Fruit fly (Drosophila melanogaster) whole organism, embryonic: ENCODE data around the gene CG46465.

Source experiments
- Asciz ChIP-seq: fragments of 200-800 bp; sonication (Bioruptor generic); optimal IDR thresholded peaks from 2 replicates; lab custom pipeline; 2017; ENCODE audit warnings: missing biosample characterization, mild to moderate bottlenecking, missing genetic modification characterization, missing genetic modification reagents
- Awh ChIP-seq: fragments of 200-800 bp; sonication (Bioruptor generic); IDR thresholded peaks from 2 replicates; pipeline ENCODE4, ENCODE4 v1.3.6; 2022; ENCODE audit warnings: missing biosample characterization, missing genetic modification characterization
- CG10366 ChIP-seq: fragments of 200-800 bp; sonication (Bioruptor generic); IDR thresholded peaks from 2 replicates; pipeline ENCODE4 v1.3.6; 2022; ENCODE audit warnings: missing biosample characterization, missing genetic modification characterization
- CG10979 ChIP-seq: fragments of 200-800 bp; sonication (Bioruptor generic); optimal IDR thresholded peaks from 2 replicates; lab custom pipeline; 2018; ENCODE audit warnings: missing biosample characterization, mild to moderate bottlenecking, missing genetic modification characterization, moderate library complexity
- CG12391 ChIP-seq: fragments of 200-800 bp; sonication (Bioruptor generic); optimal IDR thresholded peaks from 3 replicates; lab custom pipeline; 2018; ENCODE audit warnings: missing biosample characterization, mild to moderate bottlenecking, missing genetic modification characterization, moderate library complexity
- CG12769 ChIP-seq: fragments of 200-800 bp; sonication (Bioruptor generic); optimal IDR thresholded peaks from 2 replicates; lab custom pipeline; 2019; ENCODE audit warnings: missing biosample characterization, mild to moderate bottlenecking, missing genetic modification characterization, moderate library complexity
- CG13296 ChIP-seq: fragments of 200-800 bp; sonication (Bioruptor generic); optimal IDR thresholded peaks from 3 replicates; lab custom pipeline; 2018; ENCODE audit warnings: missing biosample characterization, mild to moderate bottlenecking, missing genetic modification characterization
- CG14860 ChIP-seq: fragments of 200-800 bp; sonication (Bioruptor generic); IDR thresholded peaks from 3 replicates; pipeline ENCODE4 v1.3.6; 2022; ENCODE audit warnings: missing biosample characterization, missing genetic modification characterization; ENCODE audit not compliant: partially characterized antibody
- CG15479 ChIP-seq: fragments of 200-800 bp; sonication (Bioruptor generic); optimal IDR thresholded peaks from 3 replicates; lab custom pipeline; 2019; ENCODE audit warnings: missing biosample characterization, mild to moderate bottlenecking, missing genetic modification characterization, moderate library complexity
- CG32767 ChIP-seq: fragments of 200-800 bp; sonication (Bioruptor generic); IDR thresholded peaks from 2 replicates; pipeline ENCODE4 v1.3.6; 2022; ENCODE audit warnings: missing biosample characterization, missing genetic modification characterization
- CG3407 ChIP-seq: fragments of 200-800 bp; sonication (Bioruptor generic); optimal IDR thresholded peaks from 2 replicates; lab custom pipeline; 2018; ENCODE audit warnings: missing biosample characterization, mild to moderate bottlenecking, missing genetic modification characterization
- CG4360 ChIP-seq: fragments of 200-800 bp; sonication (Bioruptor generic); IDR thresholded peaks from 2 replicates; pipeline ENCODE4 v1.3.6; 2022; ENCODE audit warnings: missing biosample characterization, missing genetic modification characterization
- CG4617 ChIP-seq: fragments of 200-800 bp; sonication (Bioruptor generic); optimal IDR thresholded peaks from 3 replicates; lab custom pipeline; 2016; ENCODE audit warnings: missing biosample characterization, missing genetic modification characterization, borderline replicate concordance
- CG7839 ChIP-seq: fragments of 200-800 bp; sonication (Bioruptor generic); optimal IDR thresholded peaks from 3 replicates; lab custom pipeline; 2018; ENCODE audit warnings: missing biosample characterization, mild to moderate bottlenecking, missing genetic modification characterization, moderate library complexity
- D ChIP-seq, 2 experiments: fragments of 200-800 bp in 1 of 2; fragments of >200 bp in 1 of 2; sonication (Bioruptor generic) in 1 of 2; optimal IDR thresholded peaks; 2 replicates in 1 of 2; 3 replicates in 1 of 2; lab custom pipeline; 2017; ENCODE audit warnings: mild to moderate bottlenecking in 1 of 2, missing biosample characterization in 1 of 2, missing genetic modification characterization in 1 of 2, missing genetic modification reagents in 1 of 2
- Hey ChIP-seq: fragments of 200-800 bp; sonication (Bioruptor generic); optimal IDR thresholded peaks from 3 replicates; lab custom pipeline; 2018; ENCODE audit warnings: missing biosample characterization, mild to moderate bottlenecking, missing genetic modification characterization
- HmgZ ChIP-seq: fragments of 200-800 bp; sonication (Bioruptor generic); optimal IDR thresholded peaks from 2 replicates; lab custom pipeline; 2018; ENCODE audit warnings: missing biosample characterization, mild to moderate bottlenecking, missing genetic modification characterization
- Hmx ChIP-seq: fragments of 200-800 bp; sonication (Bioruptor generic); optimal IDR thresholded peaks from 2 replicates; lab custom pipeline; 2016; ENCODE audit warnings: missing biosample characterization, missing genetic modification characterization
- MESR4 ChIP-seq: fragments of 200-800 bp; sonication (Bioruptor generic); optimal IDR thresholded peaks from 2 replicates; lab custom pipeline; 2018; ENCODE audit warnings: missing biosample characterization, mild to moderate bottlenecking, missing genetic modification characterization, moderate library complexity
- Meics ChIP-seq: fragments of 200-800 bp; sonication (Bioruptor generic); optimal IDR thresholded peaks from 2 replicates; lab custom pipeline; 2017; ENCODE audit warnings: missing biosample characterization, mild to moderate bottlenecking, missing genetic modification characterization
- Mes4 ChIP-seq: fragments of 200-800 bp; sonication (Bioruptor generic); optimal IDR thresholded peaks from 2 replicates; lab custom pipeline; 2016; ENCODE audit warnings: missing biosample characterization, missing genetic modification characterization
- Neu2 ChIP-seq: fragments of 200-800 bp; sonication (Bioruptor generic); optimal IDR thresholded peaks from 3 replicates; lab custom pipeline; 2016; ENCODE audit warnings: missing biosample characterization, missing genetic modification characterization, borderline replicate concordance
- Opbp ChIP-seq: fragments of 200-800 bp; sonication (Bioruptor generic); IDR thresholded peaks from 3 replicates; pipeline ENCODE4 v1.3.6; 2022; ENCODE audit warnings: missing biosample characterization, missing genetic modification characterization; ENCODE audit not compliant: partially characterized antibody
- Optix ChIP-seq: fragments of 200-800 bp; sonication (Bioruptor generic); IDR thresholded peaks from 3 replicates; pipeline ENCODE4 v1.3.6; 2022; ENCODE audit warnings: missing biosample characterization, missing genetic modification characterization
- Sox102F ChIP-seq: fragments of 200-800 bp; sonication (Bioruptor generic); optimal IDR thresholded peaks from 2 replicates; lab custom pipeline; 2018; ENCODE audit warnings: missing biosample characterization, mild to moderate bottlenecking, missing genetic modification characterization, moderate library complexity
- Usf ChIP-seq: fragments of 200-800 bp; sonication (Bioruptor generic); optimal IDR thresholded peaks from 2 replicates; lab custom pipeline; 2017; ENCODE audit warnings: missing genotype, missing biosample characterization, missing genetic modification characterization
- abd-A ChIP-seq: fragments of 200-800 bp; sonication (Bioruptor generic); optimal IDR thresholded peaks from 3 replicates; lab custom pipeline; 2019; ENCODE audit warnings: missing biosample characterization, mild to moderate bottlenecking, missing genetic modification characterization, moderate library complexity
- ap ChIP-seq: fragments of 200-800 bp; sonication (Bioruptor generic); IDR thresholded peaks from 2 replicates; pipeline ENCODE4 v1.3.6; 2022; ENCODE audit warnings: missing biosample characterization, missing genetic modification characterization
- bowl ChIP-seq: fragments of 200-800 bp; sonication (Bioruptor generic); IDR thresholded peaks from 2 replicates; pipeline ENCODE4 v1.3.6; 2022; ENCODE audit warnings: missing biosample characterization, missing genetic modification characterization
- disco-r ChIP-seq: fragments of 200-800 bp; sonication (Bioruptor generic); optimal IDR thresholded peaks from 2 replicates; lab custom pipeline; 2016; ENCODE audit warnings: missing biosample characterization, missing genetic modification characterization
- fd96Cb ChIP-seq: fragments of 200-800 bp; sonication (Bioruptor generic); optimal IDR thresholded peaks from 2 replicates; lab custom pipeline; 2018; ENCODE audit warnings: missing biosample characterization, mild to moderate bottlenecking, missing genetic modification characterization, moderate library complexity
- gcm ChIP-seq: fragments of 200-800 bp; sonication (Bioruptor generic); optimal IDR thresholded peaks from 2 replicates; lab custom pipeline; 2019; ENCODE audit warnings: missing biosample characterization, mild to moderate bottlenecking, missing genetic modification characterization, moderate library complexity
- insv ChIP-seq, 2 experiments: fragments of 200-800 bp; sonication (Bioruptor generic); optimal IDR thresholded peaks; 3 replicates each; lab custom pipeline; 2016 to 2018; ENCODE audit warnings: missing biosample characterization in 2 of 2, missing genetic modification characterization in 2 of 2
- lab ChIP-seq: fragments of 200-800 bp; sonication (Bioruptor generic); optimal IDR thresholded peaks from 3 replicates; lab custom pipeline; 2017; ENCODE audit warnings: missing biosample characterization, missing genetic modification characterization, mild to moderate bottlenecking, moderate library complexity, missing genetic modification reagents
- nom ChIP-seq: fragments of 200-800 bp; sonication (Bioruptor generic); optimal IDR thresholded peaks from 2 replicates; lab custom pipeline; 2017; ENCODE audit warnings: missing biosample characterization, missing genetic modification characterization, mild to moderate bottlenecking, moderate library complexity, missing genetic modification reagents
- pb ChIP-seq: fragments of 200-800 bp; sonication (Bioruptor generic); optimal IDR thresholded peaks from 3 replicates; lab custom pipeline; 2016; ENCODE audit warnings: missing biosample characterization, missing genetic modification characterization
- sob ChIP-seq: fragments of 200-800 bp; sonication (Bioruptor generic); IDR thresholded peaks from 2 replicates; pipeline ENCODE4 v1.3.6; 2022; ENCODE audit warnings: missing biosample characterization, missing genetic modification characterization
- twi ChIP-seq: fragments of 200-800 bp; optimal IDR thresholded peaks from 2 replicates; lab custom pipeline; 2019; ENCODE audit warnings: missing biosample characterization, mild to moderate bottlenecking, missing genetic modification characterization, moderate library complexity
- tx ChIP-seq: fragments of 200-800 bp; sonication (Bioruptor generic); optimal IDR thresholded peaks from 2 replicates; lab custom pipeline; 2016; ENCODE audit warnings: missing biosample characterization, missing genetic modification characterization
- wor ChIP-seq: fragments of 200-800 bp; sonication (Bioruptor generic); IDR thresholded peaks from 2 replicates; pipeline ENCODE4 v1.3.6; 2022; ENCODE audit warnings: missing biosample characterization, missing genetic modification characterization
- z ChIP-seq: fragments of 200-800 bp; sonication (Bioruptor generic); IDR thresholded peaks from 3 replicates; pipeline ENCODE4 v1.3.6; 2022; ENCODE audit warnings: missing biosample characterization, missing genetic modification characterization

CG46465 gene

dm6 chr2L:18974063-18974779 is 18.1 kb upstream of the CG46465 start, which contains the start of the genes L2HGDH and CG10431 (continued):
- TF ChIP-seq CG12769 (peak; percentile 72), bowl (no peak), tx (GFP tag; lab: Kevin White, UChicago) (peak; percentile 1), CG10366 (no peak), lab (GFP tag; lab: Kevin White, UChicago) (peak; percentile 85), abd-A (tag; lab: Kevin White, UChicago) (peak; percentile 94), Awh (GFP tag; lab: Robert Waterston, UW) (no peak), HmgZ (tag; lab: Kevin White, UChicago) (peak; percentile 51), insv (GFP tag; optimal IDR thresholded peaks at IDR 0.05; lab: Kevin White, UChicago) (peak in 1 of 2 experiments; percentile 63), CG4360 (GFP tag; lab: Robert Waterston, UW) (0 out of 2 replicates have a peak, but pooled peaks have one; percentile 19), pb (GFP tag; lab: Kevin White, UChicago) (no peak), MESR4 (GFP tag; lab: Kevin White, UChicago) (peak; percentile 54), CG15479 (no peak), gcm (GFP tag; lab: Kevin White, UChicago) (peak; percentile 36), CG10979 (tag; lab: Kevin White, UChicago) (peak; percentile 56)
- TF ChIP-seq, all 482 proteins: peak for 268

dm6 chr2L:18976749-18977148 is 15.5 kb upstream of the CG46465 start:
- TF ChIP-seq Meics (GFP tag; lab: Kevin White, UChicago) (no peak), disco-r (GFP tag; lab: Kevin White, UChicago) (no peak), Sox102F (GFP tag; lab: Kevin White, UChicago) (no peak), CG4617 (GFP tag; lab: Kevin White, UChicago) (no peak), CG3407 (no peak), CG12391 (tag; lab: Kevin White, UChicago) (no peak), Usf (GFP tag; lab: Kevin White, UChicago) (no peak), sob (GFP tag; lab: Robert Waterston, UW) (peak; percentile 39; the same call in 1 of the 2 replicates), z (GFP tag; lab: Robert Waterston, UW) (0 out of 3 replicates have a peak, but pooled peaks have one; percentile 48), twi (peak; percentile 95), CG7839 (tag; lab: Kevin White, UChicago) (no peak), ap (GFP tag; lab: Robert Waterston, UW) (no peak)

- TF ChIP-seq fd96Cb (tag; lab: Kevin White, UChicago) (no peak), Hey (peak; percentile 42)
Measured at dm6 chr2L:18978923-18979322, 13.4 kb upstream of the CG46465 start.

dm6 chr2L:18979407-18979806 is 12.9 kb upstream of the CG46465 start:
- TF ChIP-seq Neu2 (GFP tag; lab: Kevin White, UChicago) (no peak), Hmx (GFP tag; lab: Kevin White, UChicago) (no peak), CG32767 (GFP tag; lab: Robert Waterston, UW) (0 out of 2 replicates have a peak, but pooled peaks have one; percentile 12), D (optimal IDR thresholded peaks at IDR 0.05; lab: Kevin White, UChicago) (no peak), D (GFP tag; optimal IDR thresholded peaks at IDR 0.05; lab: Kevin White, UChicago) (no peak), Optix (GFP tag; lab: Robert Waterston, UW) (no peak), CG14860 (GFP tag; lab: Robert Waterston, UW) (no peak), Opbp (GFP tag; lab: Robert Waterston, UW) (no peak), CG10979 (tag; lab: Kevin White, UChicago) (no peak), nom (peak; percentile 26), wor (no peak), Mes4 (GFP tag; lab: Kevin White, UChicago) (no peak), Asciz (GFP tag; lab: Kevin White, UChicago) (no peak), CG13296 (GFP tag; lab: Kevin White, UChicago) (no peak), pb (GFP tag; lab: Kevin White, UChicago) (no peak)
